Worm (Caenorhabditis elegans) whole organism, L4 larva: ENCODE measurements around the gene Y42H9AR.1.

Experiments
- F10B5.3 ChIP-seq: sonication (generic microtip); optimal IDR thresholded peaks from 2 replicates; lab custom pipeline; 2016; ENCODE audit warnings: mild to moderate bottlenecking, missing genetic modification characterization, missing compliant biosample characterization
- F26F4.8 ChIP-seq: fragments of 200-800 bp; sonication (Bioruptor generic); conservative IDR thresholded peaks from 2 replicates; pipeline ENCODE4 v1.3.6; 2022; ENCODE audit warnings: missing genetic modification characterization, missing compliant biosample characterization
- ZK546.5 ChIP-seq, 2 experiments: sonication (generic microtip); optimal IDR thresholded peaks; 2 replicates each; lab custom pipeline; 2017; ENCODE audit warnings: missing biosample characterization in 2 of 2, missing genetic modification characterization in 2 of 2
- attf-4 ChIP-seq: sonication (generic microtip); optimal IDR thresholded peaks from 3 replicates; lab custom pipeline; 2017; ENCODE audit warnings: missing biosample characterization, missing genetic modification characterization
- dmd-6 ChIP-seq: fragments of 200-800 bp; sonication (Bioruptor generic); IDR thresholded peaks from 2 replicates; pipeline ENCODE4 v1.3.6; 2022; ENCODE audit warnings: missing genetic modification reagents, missing genetic modification characterization, missing compliant biosample characterization
- dpl-1 ChIP-seq: fragments of 150-350 bp; optimal IDR thresholded peaks from 2 replicates; lab custom pipeline; 2014; ENCODE audit warnings: missing biosample characterization, missing genetic modification reagents, missing genetic modification characterization
- fkh-10 ChIP-seq: fragments of 150-350 bp; optimal IDR thresholded peaks from 2 replicates; lab custom pipeline; 2014; ENCODE audit warnings: missing biosample characterization, missing genetic modification reagents, missing genetic modification characterization
- php-3 ChIP-seq: fragments of 200-800 bp; sonication (Bioruptor generic); IDR thresholded peaks from 2 replicates; pipeline ENCODE4 v1.3.6; 2022; ENCODE audit warnings: missing genetic modification reagents, missing genetic modification characterization, missing compliant biosample characterization

DNA sequence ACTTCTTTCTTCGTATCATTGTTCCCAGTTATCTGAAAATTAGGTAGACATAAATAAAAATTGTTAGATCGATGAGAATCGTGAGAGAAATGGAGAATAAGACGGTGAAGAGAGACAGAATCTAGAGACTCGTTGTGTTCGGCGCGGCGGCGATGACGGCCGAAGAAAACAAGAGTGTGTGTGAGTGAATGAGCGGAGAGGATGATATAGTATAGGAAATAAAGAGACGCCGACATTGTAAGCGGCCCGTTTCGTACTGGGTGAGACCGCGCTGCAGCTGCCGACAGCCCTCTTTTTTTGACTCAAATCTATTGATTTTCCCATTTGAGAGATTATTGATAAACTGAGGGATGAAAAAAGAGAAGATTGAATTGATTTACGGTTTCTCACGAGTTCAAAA, 1.0 kb upstream of the Y42H9AR.1 start, which contains the start of gene Y42H9AR.4:
- TF ChIP-seq F10B5.3 (tag; lab: Kevin White, UChicago) (no peak), ZK546.5 (tag; optimal IDR thresholded peaks at IDR 0.05; lab: Kevin White, UChicago) (no peak), dpl-1 (no peak), dmd-6 (no peak), fkh-10 (GFP tag; lab: Kevin White, UChicago) (no peak), attf-4 (tag; lab: Kevin White, UChicago) (no peak), F26F4.8 (GFP tag; lab: Robert Waterston, UW) (no peak), php-3 (GFP tag; lab: Robert Waterston, UW) (no peak)
